Worm (Caenorhabditis elegans) whole organism, young adult: ENCODE results near the gene hlh-8.

Source experiments
- B0035.1 ChIP-seq: sonication (generic microtip); optimal IDR thresholded peaks from 2 replicates; lab custom pipeline; 2016; ENCODE audit warnings: missing genetic modification characterization, mild to moderate bottlenecking, missing compliant biosample characterization, missing genotype, missing genetic modification reagents
- B0261.1 ChIP-seq: sonication (generic microtip); optimal IDR thresholded peaks from 2 replicates; lab custom pipeline; 2016; ENCODE audit warnings: mild to moderate bottlenecking, missing genetic modification characterization, moderate library complexity, missing compliant biosample characterization
- D2030.7 ChIP-seq: fragments of 200-800 bp; sonication (Bioruptor generic); IDR thresholded peaks from 2 replicates; pipeline ENCODE4 v1.3.6; 2022; ENCODE audit warnings: missing genetic modification reagents, missing genetic modification characterization, missing compliant biosample characterization
- F10E7.11 ChIP-seq: sonication (generic microtip); optimal IDR thresholded peaks from 2 replicates; lab custom pipeline; 2017; ENCODE audit warnings: mild to moderate bottlenecking, missing genetic modification characterization, moderate library complexity, missing compliant biosample characterization
- F23B12.7 ChIP-seq: sonication (generic microtip); optimal IDR thresholded peaks from 2 replicates; lab custom pipeline; 2017; ENCODE audit warnings: missing genetic modification characterization, mild to moderate bottlenecking, missing compliant biosample characterization, antibody characterized with exemption, moderate library complexity; ENCODE audit not compliant: insufficient read depth
- F37B4.10 ChIP-seq: fragments of 200-800 bp; sonication (Bioruptor generic); IDR thresholded peaks from 2 replicates; pipeline ENCODE4 v1.3.6; 2022; ENCODE audit warnings: missing genetic modification characterization, missing compliant biosample characterization
- F49E8.2 ChIP-seq: sonication (generic microtip); optimal IDR thresholded peaks from 3 replicates; lab custom pipeline; 2017; ENCODE audit warnings: missing genetic modification characterization, mild to moderate bottlenecking, missing compliant biosample characterization, antibody characterized with exemption, moderate library complexity; ENCODE audit not compliant: insufficient read depth
- F55B11.4 ChIP-seq: sonication (generic microtip); optimal IDR thresholded peaks from 2 replicates; lab custom pipeline; 2016; ENCODE audit warnings: missing compliant biosample characterization, missing genetic modification characterization, borderline replicate concordance; ENCODE audit not compliant: insufficient read depth
- F57C9.4 ChIP-seq: sonication (generic microtip); optimal IDR thresholded peaks from 2 replicates; lab custom pipeline; 2017; ENCODE audit warnings: mild to moderate bottlenecking, missing genetic modification characterization, missing compliant biosample characterization
- K11D2.4 ChIP-seq: fragments of 200-800 bp; sonication (Bioruptor generic); IDR thresholded peaks from 2 replicates; pipeline ENCODE4 v1.3.6; 2022; ENCODE audit warnings: missing genetic modification reagents, missing genetic modification characterization, missing compliant biosample characterization
- T26A5.8 ChIP-seq: sonication (generic microtip); optimal IDR thresholded peaks from 2 replicates; lab custom pipeline; 2016; ENCODE audit warnings: missing genetic modification characterization, missing compliant biosample characterization
- Y67H2A.10 ChIP-seq: fragments of 200-800 bp; sonication (Bioruptor generic); conservative IDR thresholded peaks from 2 replicates; pipeline ENCODE4 v1.3.6; 2022; ENCODE audit warnings: missing genetic modification reagents, missing genetic modification characterization, missing compliant biosample characterization
- ama-1 ChIP-seq, 3 experiments: fragments of 150-350 bp in 1 of 3; sonication (generic microtip) in 2 of 3; optimal IDR thresholded peaks; 2 replicates each; lab custom pipeline; 2014 to 2018; ENCODE audit warnings: missing biosample characterization in 2 of 3, missing genetic modification characterization in 2 of 3, missing genetic modification reagents in 2 of 3
- aptf-2 ChIP-seq: fragments of 200-800 bp; sonication (Bioruptor generic); conservative IDR thresholded peaks from 2 replicates; pipeline ENCODE4 v1.3.6; 2022; ENCODE audit warnings: missing genetic modification reagents, missing genetic modification characterization, missing compliant biosample characterization
- aptf-3 ChIP-seq: fragments of 200-800 bp; sonication (Bioruptor generic); IDR thresholded peaks from 2 replicates; pipeline ENCODE4 v1.3.6; 2022; ENCODE audit warnings: missing genetic modification characterization, missing compliant biosample characterization
- atf-7 ChIP-seq: sonication (generic microtip); optimal IDR thresholded peaks from 2 replicates; lab custom pipeline; 2017; ENCODE audit warnings: mild to moderate bottlenecking, missing genetic modification characterization, missing compliant biosample characterization
- ceh-91 ChIP-seq: fragments of 200-800 bp; sonication (Bioruptor generic); IDR thresholded peaks from 2 replicates; pipeline ENCODE4 v1.3.6; 2022; ENCODE audit warnings: missing genetic modification reagents, missing genetic modification characterization, missing compliant biosample characterization
- die-1 ChIP-seq: sonication (generic microtip); optimal IDR thresholded peaks from 2 replicates; lab custom pipeline; 2016; ENCODE audit warnings: missing genotype, mild to moderate bottlenecking, missing genetic modification characterization, missing compliant biosample characterization
- dox-1 ChIP-seq: fragments of 200-800 bp; sonication (Bioruptor generic); IDR thresholded peaks from 2 replicates; pipeline ENCODE4 v1.3.6; 2022; ENCODE audit warnings: missing genetic modification reagents, missing genetic modification characterization, missing compliant biosample characterization
- ekl-4 ChIP-seq: fragments of 200-800 bp; sonication (Bioruptor generic); IDR thresholded peaks from 2 replicates; pipeline ENCODE4 v1.3.6; 2022; ENCODE audit warnings: missing genetic modification reagents, missing genetic modification characterization, missing compliant biosample characterization
- him-1 ChIP-seq: sonication (generic microtip); optimal IDR thresholded peaks from 2 replicates; lab custom pipeline; 2016; ENCODE audit warnings: missing genotype, missing genetic modification reagents, missing genetic modification characterization, missing compliant biosample characterization
- hmg-1.2 ChIP-seq: fragments of 200-800 bp; sonication (Bioruptor generic); IDR thresholded peaks from 2 replicates; pipeline ENCODE4 v1.3.6; 2022; ENCODE audit warnings: missing genetic modification reagents, missing genetic modification characterization, missing compliant biosample characterization
- hmg-20 ChIP-seq: fragments of 200-800 bp; sonication (Bioruptor generic); IDR thresholded peaks from 2 replicates; pipeline ENCODE4 v1.3.6; 2022; ENCODE audit warnings: missing genetic modification reagents, missing genetic modification characterization, missing compliant biosample characterization
- let-526 ChIP-seq: fragments of 200-800 bp; sonication (Bioruptor generic); IDR thresholded peaks from 2 replicates; pipeline ENCODE4 v1.3.6; 2022; ENCODE audit warnings: missing genetic modification reagents, missing genetic modification characterization, missing compliant biosample characterization
- lin-26 ChIP-seq: fragments of 200-800 bp; sonication (Bioruptor generic); IDR thresholded peaks from 2 replicates; pipeline ENCODE4 v1.3.6; 2022; ENCODE audit warnings: missing genetic modification reagents, missing genetic modification characterization, missing compliant biosample characterization
- lin-54 ChIP-seq: fragments of 200-800 bp; sonication (Bioruptor generic); optimal IDR thresholded peaks from 2 replicates; lab custom pipeline; 2018; ENCODE audit warnings: mild to moderate bottlenecking, missing genetic modification characterization, missing compliant biosample characterization
- lir-1 ChIP-seq: fragments of 200-800 bp; sonication (Bioruptor generic); conservative IDR thresholded peaks from 2 replicates; pipeline ENCODE4 v1.3.6; 2022; ENCODE audit warnings: missing genetic modification reagents, missing genetic modification characterization, missing compliant biosample characterization
- madf-8 ChIP-seq: fragments of 200-800 bp; sonication (Bioruptor generic); conservative IDR thresholded peaks from 2 replicates; pipeline ENCODE4 v1.3.6; 2022; ENCODE audit warnings: missing genetic modification reagents, missing genetic modification characterization, missing compliant biosample characterization
- mcd-1 ChIP-seq: fragments of 200-800 bp; sonication (Bioruptor generic); IDR thresholded peaks from 2 replicates; pipeline ENCODE4 v1.3.6; 2022; ENCODE audit warnings: missing genetic modification reagents, missing genetic modification characterization, missing compliant biosample characterization
- mxl-1 ChIP-seq: sonication (generic microtip); optimal IDR thresholded peaks from 2 replicates; lab custom pipeline; 2016; ENCODE audit warnings: missing genetic modification characterization, missing compliant biosample characterization
- nhr-80 ChIP-seq: sonication (generic microtip); optimal IDR thresholded peaks from 2 replicates; lab custom pipeline; 2016; ENCODE audit warnings: missing genetic modification characterization, missing compliant biosample characterization
- nhr-90 ChIP-seq: sonication (generic microtip); optimal IDR thresholded peaks from 2 replicates; lab custom pipeline; 2016; ENCODE audit warnings: missing genotype, mild to moderate bottlenecking, missing genetic modification characterization, missing compliant biosample characterization
- rec-8 ChIP-seq, 2 experiments: sonication (generic microtip); optimal IDR thresholded peaks; 2 replicates each; lab custom pipeline; 2016; ENCODE audit warnings: mild to moderate bottlenecking in 2 of 2, missing genetic modification characterization in 2 of 2, missing genetic modification reagents in 2 of 2, missing genotype in 2 of 2, missing biosample characterization in 1 of 2, missing compliant biosample characterization in 1 of 2, moderate library complexity in 1 of 2
- rpc-1 ChIP-seq, 2 experiments: fragments of 150-350 bp in 1 of 2; sonication (generic microtip) in 1 of 2; optimal IDR thresholded peaks; 2 replicates each; lab custom pipeline; 2014 to 2018; ENCODE audit warnings: missing biosample characterization in 1 of 2, missing genetic modification characterization in 1 of 2, missing genetic modification reagents in 1 of 2, missing genotype in 1 of 2
- snpc-3.4 ChIP-seq: sonication (generic microtip); optimal IDR thresholded peaks from 2 replicates; lab custom pipeline; 2017; ENCODE audit warnings: missing genetic modification characterization, mild to moderate bottlenecking, missing compliant biosample characterization, antibody characterized with exemption, moderate library complexity, missing genotype, missing genetic modification reagents
- tbp1 ChIP-seq: fragments of 200-800 bp; sonication (Bioruptor generic); optimal IDR thresholded peaks from 2 replicates; lab custom pipeline; 2018; ENCODE audit warnings: mild to moderate bottlenecking, missing genetic modification characterization, missing compliant biosample characterization
- tlf-1 ChIP-seq: fragments of 200-800 bp; sonication (Bioruptor generic); optimal IDR thresholded peaks from 2 replicates; lab custom pipeline; 2018; ENCODE audit warnings: mild to moderate bottlenecking, missing genetic modification characterization, missing compliant biosample characterization
- unc-130 ChIP-seq: sonication (generic microtip); optimal IDR thresholded peaks from 2 replicates; lab custom pipeline; 2016; ENCODE audit warnings: missing genetic modification reagents, missing genetic modification characterization, missing compliant biosample characterization
- ztf-25 ChIP-seq: fragments of 200-800 bp; sonication (Bioruptor generic); IDR thresholded peaks from 2 replicates; pipeline ENCODE4 v1.3.6; 2022; ENCODE audit warnings: missing genetic modification reagents, missing genetic modification characterization, missing compliant biosample characterization
- ztf-28 ChIP-seq: fragments of 200-800 bp; sonication (Bioruptor generic); IDR thresholded peaks from 2 replicates; pipeline ENCODE4 v1.3.6; 2022; ENCODE audit warnings: missing genetic modification reagents, missing genetic modification characterization, missing compliant biosample characterization

hlh-8 gene

DNA sequence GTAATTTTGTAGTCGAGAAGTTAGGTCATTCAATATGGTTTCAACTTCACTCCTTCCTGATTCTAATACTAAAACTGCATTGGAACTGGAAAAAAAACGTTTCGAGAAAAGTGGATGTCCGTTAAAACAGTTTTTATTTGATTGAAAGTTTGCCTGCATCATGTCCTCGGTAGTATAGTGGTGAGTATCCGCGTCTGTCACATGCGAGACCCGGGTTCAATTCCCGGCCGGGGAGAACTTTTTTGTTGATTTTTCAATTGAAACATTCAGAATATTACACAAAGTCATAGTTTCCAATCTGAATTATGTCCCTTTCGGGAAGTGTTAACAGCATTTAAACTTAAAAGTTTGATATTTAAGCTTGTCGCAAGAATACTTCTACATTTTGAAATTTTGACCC lies 32.7 kb downstream of the hlh-8 start:
- no peak for TF ChIP-seq ama-1 (optimal IDR thresholded peaks at IDR 0.05; lab: Kevin White, UChicago)
- peak in 1 of 2 experiments; percentile 56 for TF ChIP-seq ama-1 (GFP tag; optimal IDR thresholded peaks at IDR 0.05; lab: Kevin White, UChicago)
- TF ChIP-seq madf-8, result no peak
- no peak for TF ChIP-seq T26A5.8
- peak; percentile 43; the same call in 1 of the 2 replicates for TF ChIP-seq hmg-1.2 (GFP tag; lab: Robert Waterston, UW)
- no peak for TF ChIP-seq atf-7
- peak; percentile 57; the same call in 1 of the 2 replicates for TF ChIP-seq D2030.7
- TF ChIP-seq ceh-91 (GFP tag; lab: Robert Waterston, UW), result no peak
- TF ChIP-seq nhr-90 (tag; lab: Kevin White, UChicago), result peak; percentile 29
- no peak for TF ChIP-seq F55B11.4
- TF ChIP-seq let-526 (GFP tag; lab: Robert Waterston, UW), result no peak
- no peak for TF ChIP-seq F57C9.4 (tag; lab: Kevin White, UChicago)
- peak; percentile 61 for TF ChIP-seq him-1 (tag; lab: Kevin White, UChicago)
- no peak for TF ChIP-seq F37B4.10 (GFP tag; lab: Robert Waterston, UW)
- no peak for TF ChIP-seq F10E7.11
- no peak for TF ChIP-seq tlf-1
- peak; percentile 39; the same call in 1 of the 2 replicates for TF ChIP-seq ztf-25 (GFP tag; lab: Robert Waterston, UW)
- no peak for TF ChIP-seq ztf-28 (GFP tag; lab: Robert Waterston, UW)
- no peak for TF ChIP-seq mcd-1 (GFP tag; lab: Robert Waterston, UW)
- 0 out of 2 replicates have a peak, but pooled peaks have one; percentile 7 for TF ChIP-seq dox-1 (GFP tag; lab: Robert Waterston, UW)
- TF ChIP-seq K11D2.4 (GFP tag; lab: Robert Waterston, UW), result no peak
- TF ChIP-seq ekl-4 (GFP tag; lab: Robert Waterston, UW), result no peak
- TF ChIP-seq mxl-1 (tag; lab: Kevin White, UChicago), result no peak
- TF ChIP-seq unc-130 (GFP tag; lab: Kevin White, UChicago), result no peak
- no peak for TF ChIP-seq nhr-80 (tag; lab: Kevin White, UChicago)
- no peak for TF ChIP-seq aptf-2
- TF ChIP-seq lir-1 (GFP tag; lab: Robert Waterston, UW), result no peak
- peak; percentile 85 for TF ChIP-seq tbp1
- TF ChIP-seq B0261.1, result peak; percentile 72
- no peak for TF ChIP-seq hmg-20 (GFP tag; lab: Robert Waterston, UW)
- TF ChIP-seq snpc-3.4 (tag; lab: Kevin White, UChicago), result no peak
- no peak for TF ChIP-seq lin-54 (GFP tag; lab: Kevin White, UChicago)
- TF ChIP-seq rec-8 (tag; optimal IDR thresholded peaks at IDR 0.05; lab: Kevin White, UChicago), result peak in 1 of 2 experiments; percentile 33
- TF ChIP-seq aptf-3 (GFP tag; lab: Robert Waterston, UW), result no peak
- TF ChIP-seq B0035.1, result peak; percentile 23
- no peak for TF ChIP-seq F49E8.2 (tag; lab: Kevin White, UChicago)
- no peak for TF ChIP-seq F23B12.7
- peak; percentile 72; the same call in 1 of the 2 replicates for TF ChIP-seq lin-26 (GFP tag; lab: Robert Waterston, UW)
- peak; percentile 50 for TF ChIP-seq die-1
- peak; percentile 68 for TF ChIP-seq rpc-1 (optimal IDR thresholded peaks at IDR 0.05; lab: Kevin White, UChicago)
- TF ChIP-seq rpc-1 (tag; optimal IDR thresholded peaks at IDR 0.05; lab: Kevin White, UChicago), result peak; percentile 83
- TF ChIP-seq Y67H2A.10 (GFP tag; lab: Robert Waterston, UW), result no peak
